Fruit fly (Drosophila melanogaster): ENCODE results near the gene CG14621.

The CG14621 gene

DNA sequence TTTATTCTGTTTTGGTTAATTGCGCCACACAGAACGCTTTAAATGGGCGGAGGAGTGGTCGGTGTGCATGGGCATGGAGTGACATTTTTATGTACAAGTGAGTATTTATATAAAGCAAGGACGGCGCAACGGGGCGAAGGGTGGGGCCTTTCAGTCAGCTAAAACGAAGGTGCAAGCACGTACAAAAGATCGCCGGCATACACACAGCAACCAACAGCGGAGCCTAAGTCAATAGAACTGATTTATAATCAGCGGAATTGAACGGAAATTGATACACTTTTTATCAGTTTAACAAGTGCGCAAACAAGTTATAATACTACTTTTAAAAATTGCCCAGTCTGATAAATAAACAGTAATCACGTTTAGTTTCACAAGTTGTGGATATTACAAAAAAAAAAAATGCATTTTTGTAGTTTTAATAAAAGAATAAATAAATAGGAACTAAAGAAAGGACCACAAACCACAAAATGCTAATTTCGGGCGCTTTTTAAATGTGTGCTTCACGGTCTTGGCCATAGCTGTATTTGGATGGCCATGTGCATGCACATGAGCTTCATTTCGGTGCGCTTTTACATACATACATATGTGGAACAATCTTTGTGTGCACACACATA lies 35.3 kb downstream of the CG14621 start (continued):
- TF ChIP-seq abd-A (tag; optimal IDR thresholded peaks at IDR 0.05), result no peak
- TF ChIP-seq CG16779 (GFP tag; IDR thresholded peaks at IDR 0.05), result no peak
- TF ChIP-seq CG11560 (tag; IDR thresholded peaks at IDR 0.05), result no peak
- TF ChIP-seq CG6689 (GFP tag; IDR thresholded peaks at IDR 0.05), result 0 out of 2 replicates have a peak, but pooled peaks have one; percentile 19
- TF ChIP-seq kni (GFP tag; optimal IDR thresholded peaks at IDR 0.05), result no peak
- no peak for TF ChIP-seq lilli (GFP tag; optimal IDR thresholded peaks at IDR 0.05)
- TF ChIP-seq Rx (GFP tag; IDR thresholded peaks at IDR 0.05), result no peak
- no peak for TF ChIP-seq eve (GFP tag; optimal IDR thresholded peaks at IDR 0.05)
- TF ChIP-seq chn (GFP tag; optimal IDR thresholded peaks at IDR 0.05), result no peak
- TF ChIP-seq ci (GFP tag; IDR thresholded peaks at IDR 0.05), result 0 out of 3 replicates have a peak, but pooled peaks have one; percentile 6
- TF ChIP-seq Mrtf (GFP tag; IDR thresholded peaks at IDR 0.05), result no peak
- TF ChIP-seq CoRest (tag; optimal IDR thresholded peaks at IDR 0.05), result peak; percentile 18
- TF ChIP-seq zfh2 (GFP tag; optimal IDR thresholded peaks at IDR 0.05), result no peak
- no peak for TF ChIP-seq H2.0 (GFP tag; IDR thresholded peaks at IDR 0.05)
- TF ChIP-seq CG8388 (GFP tag; optimal IDR thresholded peaks at IDR 0.05), result peak; percentile 32
- TF ChIP-seq Fer1 (GFP tag; optimal IDR thresholded peaks at IDR 0.05), result no peak
- no peak for TF ChIP-seq Gsc (GFP tag; IDR thresholded peaks at IDR 0.05)
- no peak for TF ChIP-seq CG16863 (GFP tag; optimal IDR thresholded peaks at IDR 0.05)
- peak; percentile 52 for TF ChIP-seq gem (tag; optimal IDR thresholded peaks at IDR 0.05)
- TF ChIP-seq unpg (GFP tag; optimal IDR thresholded peaks at IDR 0.05), result peak; percentile 2
- TF ChIP-seq CG31224 (GFP tag; IDR thresholded peaks at IDR 0.05), result no peak
- TF ChIP-seq mirr (GFP tag; optimal IDR thresholded peaks at IDR 0.05), result no peak
- TF ChIP-seq CG6854 (GFP tag; optimal IDR thresholded peaks at IDR 0.05), result no peak
- no peak for TF ChIP-seq CG18476 (GFP tag; optimal IDR thresholded peaks at IDR 0.05)
- no peak for TF ChIP-seq lmd (GFP tag; IDR thresholded peaks at IDR 0.05)
- peak; percentile 27 for TF ChIP-seq CG3407 (GFP tag; optimal IDR thresholded peaks at IDR 0.05)
- peak; percentile 54 for TF ChIP-seq dmrt99B (tag; optimal IDR thresholded peaks at IDR 0.05)
- no peak for TF ChIP-seq CG14965 (GFP tag; optimal IDR thresholded peaks at IDR 0.05; ENCODE audit: borderline replicate concordance)
- peak; percentile 38 for TF ChIP-seq nmo (GFP tag; optimal IDR thresholded peaks at IDR 0.05)
- no peak for TF ChIP-seq slp2 (GFP tag; optimal IDR thresholded peaks at IDR 0.05)
- TF ChIP-seq Hmx (GFP tag; optimal IDR thresholded peaks at IDR 0.05), result no peak
- TF ChIP-seq Opbp (GFP tag; IDR thresholded peaks at IDR 0.05; ENCODE audit: partially characterized antibody), result no peak
- TF ChIP-seq gsb-n (tag; optimal IDR thresholded peaks at IDR 0.05), result no peak

- TF ChIP-seq CG3995 (GFP tag; optimal IDR thresholded peaks at IDR 0.05), result no peak
- no peak for TF ChIP-seq CG7963 (GFP tag; IDR thresholded peaks at IDR 0.05; ENCODE audit: partially characterized antibody)
- TF ChIP-seq CG30403 (GFP tag; optimal IDR thresholded peaks at IDR 0.05), result no peak
- peak; percentile 89 for TF ChIP-seq ewg (GFP tag; optimal IDR thresholded peaks at IDR 0.05)
- TF ChIP-seq Hmr (GFP tag; optimal IDR thresholded peaks at IDR 0.05), result peak; percentile 18
- TF ChIP-seq Med (GFP tag), result peak; percentile 45
- no peak for TF ChIP-seq CG18764 (GFP tag; optimal IDR thresholded peaks at IDR 0.05)
- no peak for TF ChIP-seq Bteb2 (GFP tag; optimal IDR thresholded peaks at IDR 0.05)
- no peak for TF ChIP-seq Xrp1 (GFP tag; IDR thresholded peaks at IDR 0.05)
- 0 out of 3 replicates have a peak, but pooled peaks have one; percentile 9 for TF ChIP-seq CG2199 (GFP tag; IDR thresholded peaks at IDR 0.05)
- TF ChIP-seq CG15601 (tag; optimal IDR thresholded peaks at IDR 0.05), result no peak
- TF ChIP-seq CG15011 (GFP tag; optimal IDR thresholded peaks at IDR 0.05), result no peak
- no peak for TF ChIP-seq bsh (GFP tag; optimal IDR thresholded peaks at IDR 0.05)
- no peak for TF ChIP-seq Dfd (GFP tag; optimal IDR thresholded peaks at IDR 0.05)
- TF ChIP-seq D19A (tag; optimal IDR thresholded peaks at IDR 0.05), result peak; percentile 53
- TF ChIP-seq CG1832 (GFP tag; optimal IDR thresholded peaks at IDR 0.05), result no peak
- no peak for TF ChIP-seq NK7.1 (GFP tag; optimal IDR thresholded peaks at IDR 0.05)
- TF ChIP-seq z (GFP tag; IDR thresholded peaks at IDR 0.05), result no peak
- no peak for TF ChIP-seq CG10979 (tag; optimal IDR thresholded peaks at IDR 0.05)
These were observed 36.6 kb downstream of the CG14621 start for dm6 chrX:22480612-22481011.
